Worm (Caenorhabditis elegans) whole organism, midembryonic: ENCODE data around the gene Y27F2A.8.

Experiments used
- T22C8.4 ChIP-seq: fragments of 200-800 bp; sonication (Bioruptor generic); IDR thresholded peaks from 2 replicates; pipeline ENCODE4 v1.3.6; 2022; ENCODE audit warnings: missing genetic modification characterization, missing compliant biosample characterization
- flt-1 ChIP-seq: fragments of 200-800 bp; sonication (Bioruptor generic); IDR thresholded peaks from 2 replicates; pipeline ENCODE4 v1.3.6; 2022; ENCODE audit warnings: missing genetic modification characterization, missing compliant biosample characterization
- med-1 ChIP-seq: sonication (generic microtip); optimal IDR thresholded peaks from 2 replicates; lab custom pipeline; 2017; ENCODE audit warnings: missing genetic modification characterization, mild to moderate bottlenecking, missing compliant biosample characterization, antibody characterized with exemption, missing genetic modification reagents; ENCODE audit not compliant: insufficient read depth
- ref-1 ChIP-seq: fragments of 200-800 bp; sonication (Bioruptor generic); conservative IDR thresholded peaks from 2 replicates; pipeline ENCODE4 v1.3.6; 2022; ENCODE audit warnings: missing genetic modification reagents, missing genetic modification characterization, missing compliant biosample characterization
- tab-1 ChIP-seq: fragments of 200-800 bp; sonication (Bioruptor generic); IDR thresholded peaks from 2 replicates; pipeline ENCODE4 v1.3.6; 2022; ENCODE audit warnings: missing genetic modification characterization, missing compliant biosample characterization
- ztf-23 ChIP-seq: fragments of 200-800 bp; sonication (Bioruptor generic); IDR thresholded peaks from 2 replicates; pipeline ENCODE4 v1.3.6; 2022; ENCODE audit warnings: missing genetic modification reagents, missing genetic modification characterization, missing compliant biosample characterization

- no peak for TF ChIP-seq T22C8.4 (GFP tag; lab: Robert Waterston, UW)
- TF ChIP-seq ztf-23, result no peak
- TF ChIP-seq med-1, result no peak
- no peak for TF ChIP-seq tab-1 (GFP tag; lab: Robert Waterston, UW)
- no peak for TF ChIP-seq flt-1 (GFP tag; lab: Robert Waterston, UW)
- TF ChIP-seq ref-1 (GFP tag; lab: Robert Waterston, UW), result no peak
Measured at ce11 chrII:3202519-3202918, 18.9 kb downstream of the Y27F2A.8 start, which contains the start of gene sri-53.
